Worm (Caenorhabditis elegans) whole organism, L1 larva: Measurements from ENCODE around the gene Y46G5A.28.

Source experiments
- C04F5.9 ChIP-seq: sonication (generic microtip); optimal IDR thresholded peaks from 2 replicates; lab custom pipeline; 2016; ENCODE audit warnings: missing genetic modification characterization, missing compliant biosample characterization
- Y116A8C.19 ChIP-seq: sonication (generic microtip); optimal IDR thresholded peaks from 2 replicates; lab custom pipeline; 2016; ENCODE audit warnings: missing compliant biosample characterization, missing genetic modification characterization, borderline replicate concordance
- aly-2 ChIP-seq: fragments of 150-350 bp; optimal IDR thresholded peaks from 2 replicates; lab custom pipeline; 2014; ENCODE audit warnings: missing biosample characterization, missing genetic modification characterization
- egl-13 ChIP-seq: sonication (generic microtip); optimal IDR thresholded peaks from 2 replicates; lab custom pipeline; 2016; ENCODE audit warnings: missing genotype, missing genetic modification reagents, missing genetic modification characterization, missing compliant biosample characterization
- elt-2 ChIP-seq: sonication (generic microtip); optimal IDR thresholded peaks from 2 replicates; lab custom pipeline; 2016; ENCODE audit warnings: missing genetic modification characterization, mild to moderate bottlenecking, inconsistent platforms, missing compliant biosample characterization, missing genetic modification reagents
- elt-3 ChIP-seq, 6 experiments: fragments of 150-350 bp in 1 of 6; sonication (generic microtip); optimal IDR thresholded peaks; 2 replicates each; lab custom pipeline; 2017 to 2018; ENCODE audit warnings: missing biosample characterization in 6 of 6, missing genetic modification characterization in 6 of 6, inconsistent platforms in 1 of 6
- lin-35 ChIP-seq, 2 experiments: fragments of 150-350 bp; optimal IDR thresholded peaks; 2 replicates each; lab custom pipeline; 2014; ENCODE audit warnings: missing biosample characterization in 2 of 2, missing genetic modification characterization in 2 of 2, missing genetic modification reagents in 2 of 2
- nhr-84 ChIP-seq: sonication (generic microtip); optimal IDR thresholded peaks from 2 replicates; lab custom pipeline; 2017; ENCODE audit warnings: missing biosample characterization, missing genetic modification characterization
- pqm-1 ChIP-seq: sonication (generic microtip); optimal IDR thresholded peaks from 3 replicates; lab custom pipeline; 2017; ENCODE audit warnings: missing biosample characterization, missing genetic modification characterization
- unc-86 ChIP-seq: sonication (generic microtip); optimal IDR thresholded peaks from 2 replicates; lab custom pipeline; 2016; ENCODE audit warnings: missing genetic modification characterization, missing compliant biosample characterization

DNA sequence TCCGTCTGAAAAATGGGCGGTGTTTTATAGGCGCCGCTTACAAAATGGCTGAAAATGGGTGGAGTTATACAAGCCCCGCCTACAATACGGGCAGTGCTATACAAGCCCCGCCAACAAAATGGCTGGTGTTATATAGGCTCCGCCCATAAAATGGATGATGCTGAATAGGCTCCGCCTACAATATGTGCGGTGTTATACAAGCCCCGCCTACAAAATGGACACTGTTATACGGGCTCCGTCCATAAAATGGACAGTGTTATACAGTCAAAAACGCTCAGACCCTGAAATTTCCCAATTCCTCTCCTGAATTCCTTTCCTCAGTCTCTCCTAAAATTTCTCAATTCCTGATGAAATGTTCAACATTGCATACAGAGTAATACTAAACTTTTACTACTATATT, 15.8 kb downstream of the Y46G5A.28 start:
- TF ChIP-seq elt-3 (tag; optimal IDR thresholded peaks at IDR 0.05; lab: Kevin White, UChicago) (no peak), Y116A8C.19 (no peak), aly-2 (no peak), nhr-84 (tag; lab: Kevin White, UChicago) (no peak), pqm-1 (tag; lab: Kevin White, UChicago) (no peak), unc-86 (tag; lab: Kevin White, UChicago) (no peak), C04F5.9 (tag; lab: Kevin White, UChicago) (no peak), elt-2 (tag; lab: Kevin White, UChicago) (no peak), lin-35 (GFP tag; optimal IDR thresholded peaks at IDR 0.05; lab: Kevin White, UChicago) (no peak), egl-13 (tag; lab: Kevin White, UChicago) (no peak)
